Fruit fly (Drosophila melanogaster) whole organism, prepupa: ENCODE measurements around the gene CG5126.

Experiments used
- CG8119 ChIP-seq: fragments of 200-800 bp; sonication (Bioruptor generic); IDR thresholded peaks from 3 replicates; pipeline ENCODE4 v1.3.6; 2022; ENCODE audit warnings: missing biosample characterization, missing genetic modification characterization
- cyc ChIP-seq: fragments of 200-800 bp; sonication (Bioruptor generic); optimal IDR thresholded peaks from 3 replicates; lab custom pipeline; 2016; ENCODE audit warnings: missing biosample characterization, missing genetic modification characterization

- TF ChIP-seq cyc (GFP tag; lab: Kevin White, UChicago) (peak; percentile 91), CG8119 (GFP tag; lab: Robert Waterston, UW) (peak; percentile 64)
These were observed 39.2 kb downstream of the CG5126 start for dm6 chr2L:1144371-1145360.
